Worm (Caenorhabditis elegans): Measurements from ENCODE around the gene Y82E9BL.6.

The Y82E9BL.6 gene

DNA sequence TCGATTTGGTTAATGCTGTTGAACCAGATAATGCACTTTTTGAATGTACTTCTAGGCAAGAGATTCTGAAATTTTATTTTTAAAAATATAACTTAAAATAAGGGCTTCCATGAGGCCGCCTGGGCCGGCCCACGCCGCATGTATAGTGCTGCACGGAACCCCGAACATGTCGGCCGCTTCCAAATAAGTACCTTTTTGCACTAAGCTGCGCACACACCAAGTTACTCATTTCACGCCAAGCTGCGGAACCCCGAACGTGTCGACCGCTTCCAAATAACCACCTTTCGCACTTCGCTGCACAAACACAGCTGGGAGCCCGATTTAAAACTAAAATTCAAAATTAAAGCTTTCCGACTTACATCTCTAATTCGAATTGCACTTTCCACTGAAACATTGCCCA is 34.2 kb downstream of the Y82E9BL.6 start:
- no peak for TF ChIP-seq mes-2 (tag; optimal IDR thresholded peaks at IDR 0.05; ENCODE audit: poor library complexity, severe bottlenecking)

- TF ChIP-seq ama-1 (optimal IDR thresholded peaks at IDR 0.05) (no peak), ztf-11 (tag; optimal IDR thresholded peaks at IDR 0.05) (no peak), nhr-48 (tag; optimal IDR thresholded peaks at IDR 0.05) (no peak), zip-11 (GFP tag; IDR thresholded peaks at IDR 0.05) (no peak), nhr-41 (GFP tag; IDR thresholded peaks at IDR 0.05) (no peak), cey-2 (tag; optimal IDR thresholded peaks at IDR 0.05; ENCODE audit: borderline replicate concordance, insufficient read depth) (no peak), D1046.2 (GFP tag; IDR thresholded peaks at IDR 0.05) (no peak), duxl-1 (tag; optimal IDR thresholded peaks at IDR 0.05; ENCODE audit: poor library complexity) (no peak), zfp-2 (tag; optimal IDR thresholded peaks at IDR 0.05) (no peak), ZK546.5 (tag; optimal IDR thresholded peaks at IDR 0.05) (no peak), fkh-10 (GFP tag; optimal IDR thresholded peaks at IDR 0.05) (no peak), daf-19 (GFP tag; conservative IDR thresholded peaks at IDR 0.05) (no peak), T20F7.1 (GFP tag; optimal IDR thresholded peaks at IDR 0.05) (no peak), daf-8 (GFP tag; IDR thresholded peaks at IDR 0.05) (no peak), nhr-102 (tag; optimal IDR thresholded peaks at IDR 0.05) (no peak), T26A8.4 (GFP tag; IDR thresholded peaks at IDR 0.05) (no peak), snpc-4 (tag; optimal IDR thresholded peaks at IDR 0.05) (no peak), mxl-3 (GFP tag; optimal IDR thresholded peaks at IDR 0.05) (no peak), hif-1 (tag; optimal IDR thresholded peaks at IDR 0.05) (no peak), F44E2.7 (GFP tag; IDR thresholded peaks at IDR 0.05) (no peak)
Observed at ce11 chrIII:1308887-1309286, 36.7 kb downstream of the Y82E9BL.6 start, which contains the start of gene Y82E9BL.12. Gene Y82E9BL.12, plus strand, starts transcription at chrIII:1309187.

- peak; percentile 91 for TF ChIP-seq zip-2 (tag; optimal IDR thresholded peaks at IDR 0.05)
- no peak for TF ChIP-seq nhr-237 (tag; optimal IDR thresholded peaks at IDR 0.05)
- no peak for TF ChIP-seq fkh-10 (GFP tag; optimal IDR thresholded peaks at IDR 0.05)
- no peak for TF ChIP-seq unc-39 (tag; optimal IDR thresholded peaks at IDR 0.05)
- TF ChIP-seq sdz-12 (GFP tag; optimal IDR thresholded peaks at IDR 0.05): no peak
- TF ChIP-seq mxl-3 (GFP tag; optimal IDR thresholded peaks at IDR 0.05): no peak
- no peak for TF ChIP-seq daf-16 (GFP tag; optimal IDR thresholded peaks at IDR 0.05)
- peak; percentile 71 for TF ChIP-seq daf-16 (tag; optimal IDR thresholded peaks at IDR 0.05)
- peak; percentile 38 for TF ChIP-seq dve-1 (tag; optimal IDR thresholded peaks at IDR 0.05; ENCODE audit: insufficient read depth)
- no peak for TF ChIP-seq spr-1 (tag; optimal IDR thresholded peaks at IDR 0.05)
- no peak for TF ChIP-seq nhr-77 (tag; optimal IDR thresholded peaks at IDR 0.05)
- TF ChIP-seq aha-1 (tag): peak; percentile 1
- TF ChIP-seq dmd-9 (GFP tag; IDR thresholded peaks at IDR 0.05): no peak
- no peak for TF ChIP-seq ces-1 (GFP tag; optimal IDR thresholded peaks at IDR 0.05)
- no peak for TF ChIP-seq hmg-1.1 (GFP tag; IDR thresholded peaks at IDR 0.05)
- no peak for TF ChIP-seq daf-8 (GFP tag; IDR thresholded peaks at IDR 0.05)
- no peak for TF ChIP-seq zag-1 (tag; optimal IDR thresholded peaks at IDR 0.05)
- TF ChIP-seq hif-1 (tag; optimal IDR thresholded peaks at IDR 0.05): no peak
- peak; percentile 78 for TF ChIP-seq nhr-28 (tag; optimal IDR thresholded peaks at IDR 0.05)
- no peak for TF ChIP-seq daf-12 (tag; optimal IDR thresholded peaks at IDR 0.05)
- peak; percentile 86 for TF ChIP-seq pqm-1 (tag; optimal IDR thresholded peaks at IDR 0.05)
- TF ChIP-seq unc-62 (GFP tag; optimal IDR thresholded peaks at IDR 0.05 in 1 of 2): peak in 1 of 2 experiments; percentile 25
- TF ChIP-seq unc-62 (tag; optimal IDR thresholded peaks at IDR 0.05): no peak
- TF ChIP-seq mdl-1 (tag; optimal IDR thresholded peaks at IDR 0.05): no peak
- TF ChIP-seq nhr-42 (GFP tag; IDR thresholded peaks at IDR 0.05): no peak
- TF ChIP-seq dmd-6 (GFP tag; IDR thresholded peaks at IDR 0.05): peak; percentile 22; the same call in 1 of the 2 replicates
- TF ChIP-seq hlh-11 (tag; optimal IDR thresholded peaks at IDR 0.05): peak; percentile 31
- no peak for TF ChIP-seq lim-7 (GFP tag; IDR thresholded peaks at IDR 0.05)
- no peak for TF ChIP-seq ceh-20 (GFP tag; IDR thresholded peaks at IDR 0.05)
- no peak for TF ChIP-seq tag-97 (GFP tag; IDR thresholded peaks at IDR 0.05)
- TF ChIP-seq arid-1 (GFP tag; conservative IDR thresholded peaks at IDR 0.05): no peak
- TF ChIP-seq ceh-28 (tag; optimal IDR thresholded peaks at IDR 0.05): no peak
- no peak for TF ChIP-seq skn-1 (tag; optimal IDR thresholded peaks at IDR 0.05)
- TF ChIP-seq aly-2 (tag; optimal IDR thresholded peaks at IDR 0.05): no peak
Observed at ce11 chrIII:1308209-1308608, 37.4 kb downstream of the Y82E9BL.6 start, which contains the start of gene fbxa-79. Gene fbxa-79, minus strand, starts transcription at chrIII:1308294.

Data from whole organism, L4 larva.